Worm (Caenorhabditis elegans) whole organism, L4/young adult: ENCODE results near the gene T26A8.4.

Source experiments
- dao-5 ChIP-seq: sonication (generic microtip); optimal IDR thresholded peaks from 2 replicates; lab custom pipeline; 2016; ENCODE audit warnings: missing genotype, missing genetic modification characterization, moderate library complexity, missing compliant biosample characterization
- him-1 ChIP-seq: sonication (generic microtip); optimal IDR thresholded peaks from 2 replicates; lab custom pipeline; 2016; ENCODE audit warnings: missing genotype, missing genetic modification reagents, missing genetic modification characterization, missing compliant biosample characterization

- TF ChIP-seq him-1 (no peak), dao-5 (no peak)
These were observed 11.7 kb downstream of the T26A8.4 start, which contains the start of gene M116.5 for ce11 chrIV:8420961-8421360.
